Fruit fly (Drosophila melanogaster) Kc167 (cell line): ENCODE results near the gene CG11380.

Experiments used
- Myc ChIP-seq: fragments of >200 bp; optimal IDR thresholded peaks from 2 replicates; lab custom pipeline; 2017; ENCODE audit warnings: missing external identifiers
- Sin3A ChIP-seq: fragments of >200 bp; optimal IDR thresholded peaks from 2 replicates; lab custom pipeline; 2018; ENCODE audit warnings: missing external identifiers
- h ChIP-seq: fragments of >200 bp; optimal IDR thresholded peaks from 3 replicates; lab custom pipeline; 2018; ENCODE audit warnings: missing external identifiers

dm6 chrX:1173564-1173963 is 17.5 kb upstream of the CG11380 start:
- TF ChIP-seq h (lab: Kevin White, UChicago), result no peak
- TF ChIP-seq Sin3A (lab: Kevin White, UChicago), result no peak
- no peak for TF ChIP-seq Myc (lab: Kevin White, UChicago)
